Fruit fly (Drosophila melanogaster) whole organism, embryonic: ENCODE results near the gene ZIPIC.

Experiments used
- B-H2 ChIP-seq: fragments of 200-800 bp; sonication (Bioruptor generic); optimal IDR thresholded peaks from 2 replicates; lab custom pipeline; 2018; ENCODE audit warnings: missing biosample characterization, mild to moderate bottlenecking, missing genetic modification characterization
- CG12104 ChIP-seq: fragments of 200-800 bp; sonication (Bioruptor generic); optimal IDR thresholded peaks from 3 replicates; lab custom pipeline; 2016; ENCODE audit warnings: missing biosample characterization, missing genetic modification characterization
- CG1233 ChIP-seq: fragments of 200-800 bp; sonication (Bioruptor generic); optimal IDR thresholded peaks from 4 replicates; lab custom pipeline; 2018; ENCODE audit warnings: missing biosample characterization, mild to moderate bottlenecking, missing genetic modification characterization
- CG13775 ChIP-seq: fragments of 200-800 bp; sonication (Bioruptor generic); optimal IDR thresholded peaks from 3 replicates; lab custom pipeline; 2017; ENCODE audit warnings: missing biosample characterization, mild to moderate bottlenecking, missing genetic modification characterization
- CG1602 ChIP-seq: fragments of 200-800 bp; sonication (Bioruptor generic); optimal IDR thresholded peaks from 3 replicates; lab custom pipeline; 2016; ENCODE audit warnings: missing biosample characterization, missing genetic modification characterization
- CG17568 ChIP-seq: fragments of 200-800 bp; sonication (Bioruptor generic); optimal IDR thresholded peaks from 2 replicates; lab custom pipeline; 2018; ENCODE audit warnings: missing biosample characterization, mild to moderate bottlenecking, missing genetic modification characterization, moderate library complexity
- CG2116 ChIP-seq: fragments of 200-800 bp; sonication (Bioruptor generic); optimal IDR thresholded peaks from 3 replicates; lab custom pipeline; 2018; ENCODE audit warnings: missing biosample characterization, mild to moderate bottlenecking, missing genetic modification characterization
- CG30020 ChIP-seq: fragments of 200-800 bp; optimal IDR thresholded peaks from 2 replicates; lab custom pipeline; 2019; ENCODE audit warnings: missing biosample characterization, mild to moderate bottlenecking, missing genetic modification characterization, moderate library complexity
- CG32532 ChIP-seq: fragments of 200-800 bp; sonication (Bioruptor generic); IDR thresholded peaks from 2 replicates; pipeline ENCODE4 v1.3.6; 2022; ENCODE audit warnings: missing biosample characterization, missing genetic modification characterization
- CG33213 ChIP-seq: fragments of 200-800 bp; sonication (Bioruptor generic); optimal IDR thresholded peaks from 3 replicates; lab custom pipeline; 2016; ENCODE audit warnings: missing biosample characterization, missing genetic modification characterization
- CG33557 ChIP-seq: fragments of 200-800 bp; sonication (Bioruptor generic); optimal IDR thresholded peaks from 2 replicates; lab custom pipeline; 2019; ENCODE audit warnings: missing biosample characterization, mild to moderate bottlenecking, missing genetic modification characterization, moderate library complexity
- CG3838 ChIP-seq: fragments of 200-800 bp; sonication (Bioruptor generic); optimal IDR thresholded peaks from 3 replicates; lab custom pipeline; 2016; ENCODE audit warnings: missing biosample characterization, missing genetic modification characterization
- CG4404 ChIP-seq: fragments of 200-800 bp; sonication (Bioruptor generic); IDR thresholded peaks from 2 replicates; pipeline ENCODE4 v1.3.6; 2022; ENCODE audit warnings: missing biosample characterization, missing genetic modification characterization
- CG5180 ChIP-seq: fragments of 200-800 bp; sonication (Bioruptor generic); optimal IDR thresholded peaks from 3 replicates; lab custom pipeline; 2017; ENCODE audit warnings: missing biosample characterization, missing genetic modification characterization, mild to moderate bottlenecking, moderate library complexity, missing genetic modification reagents
- CG7745 ChIP-seq: fragments of 200-800 bp; sonication (Bioruptor generic); optimal IDR thresholded peaks from 2 replicates; lab custom pipeline; 2018; ENCODE audit warnings: missing biosample characterization, mild to moderate bottlenecking, missing genetic modification characterization, moderate library complexity
- CG9876 ChIP-seq: fragments of 200-800 bp; sonication (Bioruptor generic); optimal IDR thresholded peaks from 2 replicates; lab custom pipeline; 2016; ENCODE audit warnings: missing biosample characterization, missing genetic modification characterization
- CHES-1-like ChIP-seq: fragments of 200-800 bp; sonication (Bioruptor generic); optimal IDR thresholded peaks from 2 replicates; lab custom pipeline; 2016; ENCODE audit warnings: missing biosample characterization, missing genetic modification characterization
- Doc3 ChIP-seq: fragments of 200-800 bp; sonication (Bioruptor generic); IDR thresholded peaks from 3 replicates; pipeline ENCODE4 v1.3.6; 2022; ENCODE audit warnings: missing biosample characterization, missing genetic modification characterization; ENCODE audit not compliant: partially characterized antibody
- Dref ChIP-seq: fragments of 200-800 bp; sonication (Bioruptor generic); IDR thresholded peaks from 2 replicates; pipeline ENCODE4 v1.3.6; 2022; ENCODE audit warnings: missing biosample characterization, missing genetic modification characterization
- Fer3 ChIP-seq: fragments of 200-800 bp; sonication (Bioruptor generic); optimal IDR thresholded peaks from 2 replicates; lab custom pipeline; 2018; ENCODE audit warnings: missing biosample characterization, mild to moderate bottlenecking, missing genetic modification characterization, moderate library complexity
- HLH54F ChIP-seq: fragments of 200-800 bp; sonication (Bioruptor generic); optimal IDR thresholded peaks from 3 replicates; lab custom pipeline; 2016; ENCODE audit warnings: missing biosample characterization, missing genetic modification characterization
- Hand ChIP-seq: fragments of 200-800 bp; sonication (Bioruptor generic); optimal IDR thresholded peaks from 2 replicates; lab custom pipeline; 2017; ENCODE audit warnings: mild to moderate bottlenecking, missing biosample characterization, missing genetic modification reagents, missing genetic modification characterization
- Hmr ChIP-seq: fragments of 200-800 bp; sonication (Bioruptor generic); optimal IDR thresholded peaks from 3 replicates; lab custom pipeline; 2017; ENCODE audit warnings: mild to moderate bottlenecking, missing biosample characterization, missing genetic modification reagents, missing genetic modification characterization
- Hr51 ChIP-seq, 2 experiments: fragments of 200-800 bp; sonication (Bioruptor generic); optimal IDR thresholded peaks; 2 replicates in 1 of 2; 3 replicates in 1 of 2; lab custom pipeline; 2016 to 2018; ENCODE audit warnings: missing biosample characterization in 2 of 2, missing genetic modification characterization in 2 of 2, mild to moderate bottlenecking in 1 of 2, moderate library complexity in 1 of 2
- MESR4 ChIP-seq: fragments of 200-800 bp; sonication (Bioruptor generic); optimal IDR thresholded peaks from 2 replicates; lab custom pipeline; 2018; ENCODE audit warnings: missing biosample characterization, mild to moderate bottlenecking, missing genetic modification characterization, moderate library complexity
- NFAT ChIP-seq: fragments of 200-800 bp; sonication (Bioruptor generic); IDR thresholded peaks from 2 replicates; pipeline ENCODE4 v1.3.6; 2022; ENCODE audit warnings: missing biosample characterization, missing genetic modification characterization
- Opbp ChIP-seq: fragments of 200-800 bp; sonication (Bioruptor generic); IDR thresholded peaks from 3 replicates; pipeline ENCODE4 v1.3.6; 2022; ENCODE audit warnings: missing biosample characterization, missing genetic modification characterization; ENCODE audit not compliant: partially characterized antibody
- Rx ChIP-seq: fragments of 200-800 bp; sonication (Bioruptor generic); IDR thresholded peaks from 2 replicates; pipeline ENCODE4 v1.3.6; 2022; ENCODE audit warnings: missing biosample characterization, missing genetic modification characterization
- Spps ChIP-seq: fragments of 200-800 bp; sonication (Bioruptor generic); optimal IDR thresholded peaks from 2 replicates; lab custom pipeline; 2018; ENCODE audit warnings: missing biosample characterization, mild to moderate bottlenecking, missing genetic modification characterization
- abd-A ChIP-seq: fragments of 200-800 bp; sonication (Bioruptor generic); optimal IDR thresholded peaks from 3 replicates; lab custom pipeline; 2019; ENCODE audit warnings: missing biosample characterization, mild to moderate bottlenecking, missing genetic modification characterization, moderate library complexity
- ato ChIP-seq: fragments of 200-800 bp; sonication (Bioruptor generic); IDR thresholded peaks from 2 replicates; pipeline ENCODE4 v1.3.6; 2022; ENCODE audit warnings: missing biosample characterization, missing genetic modification characterization; ENCODE audit not compliant: partially characterized antibody
- az2 ChIP-seq: fragments of 200-800 bp; sonication (Bioruptor generic); optimal IDR thresholded peaks from 3 replicates; lab custom pipeline; 2016; ENCODE audit warnings: missing biosample characterization, missing genetic modification characterization
- corto ChIP-seq: fragments of 200-800 bp; sonication (Bioruptor generic); optimal IDR thresholded peaks from 2 replicates; lab custom pipeline; 2016; ENCODE audit warnings: missing biosample characterization, mild to moderate bottlenecking, missing genetic modification characterization, moderate library complexity
- en ChIP-seq: fragments of 200-800 bp; sonication (Bioruptor generic); optimal IDR thresholded peaks from 2 replicates; lab custom pipeline; 2016; ENCODE audit warnings: missing biosample characterization, missing genetic modification characterization
- esg ChIP-seq: fragments of 200-800 bp; sonication (Bioruptor generic); conservative IDR thresholded peaks from 2 replicates; pipeline ENCODE4 v1.3.6; 2022; ENCODE audit warnings: missing biosample characterization, missing genetic modification characterization
- eve ChIP-seq, 2 experiments: fragments of >200 bp; optimal IDR thresholded peaks; 2 replicates each; lab custom pipeline; 2017; ENCODE audit warnings: missing biosample characterization in 2 of 2, missing genetic modification characterization in 2 of 2
- fd3F ChIP-seq: fragments of 200-800 bp; sonication (Bioruptor generic); optimal IDR thresholded peaks from 2 replicates; lab custom pipeline; 2018; ENCODE audit warnings: missing biosample characterization, mild to moderate bottlenecking, missing genetic modification characterization, moderate library complexity
- lbe ChIP-seq: fragments of 200-800 bp; sonication (Bioruptor generic); optimal IDR thresholded peaks from 2 replicates; lab custom pipeline; 2016; ENCODE audit warnings: missing biosample characterization, mild to moderate bottlenecking, missing genetic modification characterization
- ro ChIP-seq: fragments of 200-800 bp; sonication (Bioruptor generic); IDR thresholded peaks from 2 replicates; pipeline ENCODE4 v1.3.6; 2022; ENCODE audit warnings: missing biosample characterization, missing genetic modification characterization
- sd ChIP-seq: fragments of 200-800 bp; sonication (Bioruptor generic); optimal IDR thresholded peaks from 3 replicates; lab custom pipeline; 2018; ENCODE audit warnings: missing biosample characterization, mild to moderate bottlenecking, missing genetic modification characterization, moderate library complexity
- sens ChIP-seq: fragments of 200-800 bp; sonication (Bioruptor generic); peaks from one replicate; lab custom pipeline; 2016; ENCODE audit warnings: missing biosample characterization, missing genetic modification characterization
- sens-2 ChIP-seq: fragments of 200-800 bp; sonication (Bioruptor generic); IDR thresholded peaks from 2 replicates; pipeline ENCODE4 v1.3.6; 2022; ENCODE audit warnings: missing biosample characterization, missing genetic modification characterization
- sob ChIP-seq: fragments of 200-800 bp; sonication (Bioruptor generic); IDR thresholded peaks from 2 replicates; pipeline ENCODE4 v1.3.6; 2022; ENCODE audit warnings: missing biosample characterization, missing genetic modification characterization
- sqz ChIP-seq: fragments of 200-800 bp; sonication (Bioruptor generic); optimal IDR thresholded peaks from 3 replicates; lab custom pipeline; 2018; ENCODE audit warnings: missing biosample characterization, mild to moderate bottlenecking, missing genetic modification characterization
- sr ChIP-seq: fragments of 200-800 bp; sonication (Bioruptor generic); IDR thresholded peaks from 3 replicates; pipeline ENCODE4 v1.3.6; 2022; ENCODE audit warnings: missing biosample characterization, missing genetic modification characterization
- tgo ChIP-seq: fragments of 200-800 bp; sonication (Bioruptor generic); IDR thresholded peaks from 3 replicates; pipeline ENCODE4 v1.3.6; 2022; ENCODE audit warnings: missing biosample characterization, missing genetic modification characterization
- tx ChIP-seq: fragments of 200-800 bp; sonication (Bioruptor generic); optimal IDR thresholded peaks from 2 replicates; lab custom pipeline; 2016; ENCODE audit warnings: missing biosample characterization, missing genetic modification characterization
- unc-4 ChIP-seq: fragments of 200-800 bp; sonication (Bioruptor generic); IDR thresholded peaks from 2 replicates; pipeline ENCODE4 v1.3.6; 2022; ENCODE audit warnings: missing biosample characterization, missing genetic modification characterization; ENCODE audit not compliant: partially characterized antibody
- unpg ChIP-seq: fragments of 200-800 bp; sonication (Bioruptor generic); optimal IDR thresholded peaks from 3 replicates; lab custom pipeline; 2018; ENCODE audit warnings: missing biosample characterization, mild to moderate bottlenecking, missing genetic modification characterization, moderate library complexity
- vfl ChIP-seq: fragments of 200-800 bp; sonication (Bioruptor generic); optimal IDR thresholded peaks from 2 replicates; lab custom pipeline; 2016; ENCODE audit warnings: missing biosample characterization, missing genetic modification characterization

ZIPIC gene

dm6 chr3R:30056592-30057135 is 20.0 kb upstream of the ZIPIC start, which contains the start of the genes CG7950 and Rpp14a (continued):
- no peak for TF ChIP-seq unc-4 (GFP tag; lab: Robert Waterston, UW)
- peak; percentile 14 for TF ChIP-seq corto (GFP tag; lab: Kevin White, UChicago)
- TF ChIP-seq CG12104: no peak
- peak; percentile 78 for TF ChIP-seq tgo (GFP tag; lab: Robert Waterston, UW)
- TF ChIP-seq vfl (GFP tag; lab: Kevin White, UChicago): peak; percentile 81
- no peak for TF ChIP-seq CG17568 (GFP tag; lab: Kevin White, UChicago)
- TF ChIP-seq CG33557 (GFP tag; lab: Kevin White, UChicago): peak; percentile 53
- peak; percentile 83 for TF ChIP-seq CHES-1-like
- peak; percentile 79 for TF ChIP-seq esg (GFP tag; lab: Robert Waterston, UW)
- peak; percentile 33 for TF ChIP-seq Spps
- TF ChIP-seq MESR4 (GFP tag; lab: Kevin White, UChicago): peak; percentile 63
- TF ChIP-seq CG30020 (tag; lab: Kevin White, UChicago): peak; percentile 46
- TF ChIP-seq abd-A (tag; lab: Kevin White, UChicago): peak; percentile 46
- no peak for TF ChIP-seq Dref (GFP tag; lab: Robert Waterston, UW)
- TF ChIP-seq Opbp (GFP tag; lab: Robert Waterston, UW): no peak
- peak; percentile 69 for TF ChIP-seq CG33213 (GFP tag; lab: Kevin White, UChicago)
- peak; percentile 86 for TF ChIP-seq CG32532
- peak; percentile 84 for TF ChIP-seq unpg (GFP tag; lab: Kevin White, UChicago)
- TF ChIP-seq Doc3: 0 out of 3 replicates have a peak, but pooled peaks have one; percentile 5
- no peak for TF ChIP-seq CG7745 (tag; lab: Kevin White, UChicago)
- peak; percentile 85 for TF ChIP-seq az2
- peak; percentile 72 for TF ChIP-seq sens-2 (GFP tag; lab: Robert Waterston, UW)
- TF ChIP-seq fd3F (GFP tag; lab: Kevin White, UChicago): peak; percentile 69
- TF ChIP-seq sr (GFP tag; lab: Robert Waterston, UW): no peak
- peak; percentile 97 for TF ChIP-seq sens (GFP tag; lab: Kevin White, UChicago)
- no peak for TF ChIP-seq eve (GFP tag; optimal IDR thresholded peaks at IDR 0.05; lab: Kevin White, UChicago)
- TF ChIP-seq sqz (GFP tag; lab: Kevin White, UChicago): peak; percentile 16
- peak; percentile 88 for TF ChIP-seq HLH54F (GFP tag; lab: Kevin White, UChicago)
- TF ChIP-seq tx (GFP tag; lab: Kevin White, UChicago): peak; percentile 71
- TF ChIP-seq Rx (GFP tag; lab: Robert Waterston, UW): peak; percentile 56
- peak; percentile 79 for TF ChIP-seq Hmr (GFP tag; lab: Kevin White, UChicago)
- peak; percentile 15 for TF ChIP-seq sd (tag; lab: Kevin White, UChicago)
- peak; percentile 84 for TF ChIP-seq Fer3 (tag; lab: Kevin White, UChicago)
- peak; percentile 72 for TF ChIP-seq CG4404 (GFP tag; lab: Robert Waterston, UW)
- TF ChIP-seq Hr51 (GFP tag; optimal IDR thresholded peaks at IDR 0.05; lab: Kevin White, UChicago): peak; percentile 81 to 84
- TF ChIP-seq CG13775: peak; percentile 75
- no peak for TF ChIP-seq ato (GFP tag; lab: Robert Waterston, UW)
- TF ChIP-seq CG1233 (GFP tag; lab: Kevin White, UChicago): peak; percentile 63
- peak; percentile 85 for TF ChIP-seq B-H2 (GFP tag; lab: Kevin White, UChicago)
- TF ChIP-seq ro: no peak
- TF ChIP-seq CG2116 (GFP tag; lab: Kevin White, UChicago): peak; percentile 64
- TF ChIP-seq NFAT (GFP tag; lab: Robert Waterston, UW): peak; percentile 59
- peak; percentile 56 for TF ChIP-seq CG9876 (GFP tag; lab: Kevin White, UChicago)
- peak; percentile 84 for TF ChIP-seq CG1602 (GFP tag; lab: Kevin White, UChicago)
- peak; percentile 58 for TF ChIP-seq CG3838 (GFP tag; lab: Kevin White, UChicago)
- peak; percentile 87 for TF ChIP-seq lbe (GFP tag; lab: Kevin White, UChicago)
- TF ChIP-seq sob (GFP tag; lab: Robert Waterston, UW): peak; percentile 76
- TF ChIP-seq en (GFP tag; lab: Kevin White, UChicago): peak; percentile 29
- no peak for TF ChIP-seq Hand
- no peak for TF ChIP-seq CG5180
